Fruit fly (Drosophila melanogaster): ENCODE measurements around the gene CG43198.

The CG43198 gene

dm6 chrX:7413569-7413968 lies 39.6 kb downstream of the CG43198 start, which contains the start of gene CG42705:
CG42705 (plus strand) TSS chrX:7413869.
- TF ChIP-seq CG17801 (GFP tag; optimal IDR thresholded peaks at IDR 0.05; ENCODE audit: partially characterized antibody), result no peak

dm6 chrX:7412368-7412767 lies 40.8 kb downstream of the CG43198 start, which contains the start of gene CG42704:
CG42704 (plus strand) TSS chrX:7412668.
- no peak for TF ChIP-seq CG17801 (GFP tag; optimal IDR thresholded peaks at IDR 0.05; ENCODE audit: partially characterized antibody)

- TF ChIP-seq CG17801 (GFP tag; optimal IDR thresholded peaks at IDR 0.05; ENCODE audit: partially characterized antibody), result no peak
Observed at dm6 chrX:7411806-7412205, 41.3 kb downstream of the CG43198 start, which contains the start of gene CG42246. CG42246 (minus strand) TSS chrX:7411906.

dm6 chrX:7406908-7407307 lies 46.2 kb downstream of the CG43198 start, which contains the start of gene CG32727:
CG32727 (plus strand) TSS chrX:7407208.
- no peak for TF ChIP-seq CG17801 (GFP tag; optimal IDR thresholded peaks at IDR 0.05; ENCODE audit: partially characterized antibody)

DNA sequence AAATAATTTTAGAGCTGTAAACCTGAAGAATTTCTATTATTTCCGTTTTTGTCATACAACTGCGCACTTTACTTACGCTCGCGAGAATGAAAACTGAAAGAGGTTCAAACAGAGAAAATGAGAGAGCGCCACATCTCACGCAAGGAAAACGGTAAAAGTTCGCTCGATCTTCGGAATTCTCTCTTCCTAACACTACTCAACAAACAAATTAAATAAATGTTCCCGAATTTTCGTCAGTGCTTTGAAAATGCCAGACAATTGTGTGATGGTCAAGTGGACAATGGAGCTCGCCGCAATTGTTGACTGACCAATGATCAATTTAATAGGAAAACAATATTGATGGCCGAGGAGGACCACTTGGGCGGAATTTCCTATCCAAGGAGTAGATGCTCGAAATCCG lies 47.4 kb downstream of the CG43198 start, which contains the start of gene CG1677:
CG1677 (minus strand) TSS at position 101 of the 400 bp plus-strand sequence.
- no peak for TF ChIP-seq CG17801 (GFP tag; optimal IDR thresholded peaks at IDR 0.05; ENCODE audit: partially characterized antibody)

DNA sequence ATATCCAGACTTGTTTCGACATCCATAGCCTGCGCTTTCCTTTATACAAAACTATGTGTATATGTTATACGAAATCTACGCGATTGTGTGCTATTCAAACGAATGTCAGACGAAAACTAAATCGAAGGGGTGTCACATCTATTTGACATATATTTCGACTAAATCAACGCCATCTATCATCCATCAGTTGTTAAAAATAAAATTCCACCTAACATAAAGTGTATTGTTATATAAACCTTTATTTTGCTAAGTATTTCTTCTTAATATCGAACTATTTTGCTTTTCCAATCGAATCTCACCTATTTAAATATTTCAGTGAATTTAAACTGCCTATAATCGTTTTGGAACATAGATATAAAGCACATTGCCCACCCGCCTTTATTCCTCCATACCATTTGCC lies 50.1 kb downstream of the CG43198 start, which contains the start of gene CG15035:
CG15035 (minus strand) TSS at position 101 of the 400 bp plus-strand sequence.
- no peak for TF ChIP-seq CG17801 (GFP tag; optimal IDR thresholded peaks at IDR 0.05; ENCODE audit: partially characterized antibody)
